Worm (Caenorhabditis elegans): ENCODE data around the gene sucg-1.

sucg-1 gene

DNA sequence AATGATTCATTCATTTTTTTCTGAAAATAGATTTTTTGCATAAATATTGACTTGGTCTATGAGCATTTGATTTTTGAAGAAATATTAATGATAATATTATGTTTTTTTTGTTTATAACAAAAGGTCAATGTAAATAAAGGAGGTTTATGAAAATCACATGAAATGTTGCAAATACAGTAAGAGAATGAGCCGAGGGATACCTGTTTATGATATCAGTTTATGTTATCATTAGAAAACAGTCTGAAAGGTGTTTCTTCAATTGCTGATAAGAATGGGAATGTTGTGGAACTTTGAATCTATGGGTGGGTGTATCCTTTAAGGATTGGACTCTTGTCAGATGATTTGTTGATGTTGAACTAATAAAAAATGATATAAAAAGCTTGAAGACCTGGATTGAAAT lies 5.5 kb downstream of the sucg-1 start:
- TF ChIP-seq mdl-1 (tag; optimal IDR thresholded peaks at IDR 0.05) (no peak), nhr-23 (tag; optimal IDR thresholded peaks at IDR 0.05) (no peak), unc-39 (tag; optimal IDR thresholded peaks at IDR 0.05) (no peak), R02D3.7 (tag; optimal IDR thresholded peaks at IDR 0.05) (no peak), ztf-4 (tag; optimal IDR thresholded peaks at IDR 0.05) (no peak), blmp-1 (tag; optimal IDR thresholded peaks at IDR 0.05; ENCODE audit: insufficient read depth) (no peak), peb-1 (tag; optimal IDR thresholded peaks at IDR 0.05) (no peak), sma-9 (GFP tag; optimal IDR thresholded peaks at IDR 0.05) (no peak), sma-9 (tag; optimal IDR thresholded peaks at IDR 0.05) (no peak), fos-1 (tag; optimal IDR thresholded peaks at IDR 0.05) (no peak), crh-2 (tag; optimal IDR thresholded peaks at IDR 0.05) (no peak), Y55F3AM.14 (GFP tag; optimal IDR thresholded peaks at IDR 0.05) (no peak)

DNA sequence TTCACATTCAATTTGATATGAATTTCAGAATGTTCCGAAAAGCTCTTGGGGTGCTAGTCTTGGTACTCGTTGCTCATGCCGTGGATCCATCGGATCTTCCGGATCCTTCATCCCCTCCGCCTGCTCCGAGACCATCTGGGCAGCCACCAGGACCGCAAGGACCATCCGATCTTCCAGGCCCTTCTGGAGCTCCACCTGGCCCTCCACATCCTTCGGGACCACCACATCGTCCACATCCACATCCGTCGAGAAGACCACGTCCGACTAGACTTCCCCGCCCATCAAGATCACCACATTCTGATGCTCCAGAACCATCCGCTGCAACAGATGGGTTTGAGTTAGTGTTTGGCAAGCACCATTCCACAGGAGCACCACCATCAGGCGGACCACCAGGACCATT lies 5.9 kb downstream of the sucg-1 start, which contains the start of gene clx-1:
TSS of gene clx-1 (plus strand) at position 30 of the 400 bp plus-strand sequence.
- TF ChIP-seq dmd-4 (tag; optimal IDR thresholded peaks at IDR 0.05), result no peak
- no peak for TF ChIP-seq aly-2 (tag; optimal IDR thresholded peaks at IDR 0.05)
- no peak for TF ChIP-seq nhr-129 (tag; optimal IDR thresholded peaks at IDR 0.05)
- TF ChIP-seq egl-27 (tag; optimal IDR thresholded peaks at IDR 0.05), result no peak
- no peak for TF ChIP-seq mab-5 (tag; optimal IDR thresholded peaks at IDR 0.05)
- TF ChIP-seq sma-9 (GFP tag; optimal IDR thresholded peaks at IDR 0.05), result no peak
- TF ChIP-seq sma-9 (tag; optimal IDR thresholded peaks at IDR 0.05), result no peak
- TF ChIP-seq unc-39 (tag; optimal IDR thresholded peaks at IDR 0.05), result no peak
- TF ChIP-seq ztf-4 (tag; optimal IDR thresholded peaks at IDR 0.05), result no peak
- TF ChIP-seq gmeb-1 (tag; optimal IDR thresholded peaks at IDR 0.05), result no peak
- TF ChIP-seq nhr-77 (tag; optimal IDR thresholded peaks at IDR 0.05), result no peak
- no peak for TF ChIP-seq sem-4 (tag; optimal IDR thresholded peaks at IDR 0.05)
- no peak for TF ChIP-seq Y55F3AM.14 (GFP tag; optimal IDR thresholded peaks at IDR 0.05)

DNA sequence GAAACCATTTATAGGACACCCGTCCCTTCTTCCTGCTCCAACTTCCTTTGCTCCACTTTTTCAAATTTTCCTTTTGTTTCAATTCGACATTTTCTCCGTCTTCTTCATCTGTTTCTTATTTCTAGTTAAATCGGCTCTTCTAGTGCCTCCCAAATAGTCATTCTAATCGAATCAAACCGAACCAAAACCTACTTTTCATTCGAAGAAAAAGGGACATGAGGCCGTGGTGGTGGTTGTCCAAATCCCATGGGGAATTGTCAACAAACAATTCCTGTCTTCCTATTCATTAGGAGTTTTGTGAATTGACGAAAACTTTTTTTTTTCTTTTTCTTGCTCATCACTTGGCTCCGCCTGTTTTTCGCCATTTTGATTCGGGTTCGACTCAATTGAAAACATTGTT lies 7.9 kb downstream of the sucg-1 start:
- TF ChIP-seq elt-3 (tag; optimal IDR thresholded peaks at IDR 0.05), result no peak
- TF ChIP-seq ceh-16 (tag; optimal IDR thresholded peaks at IDR 0.05), result no peak
- TF ChIP-seq nhr-237 (tag; optimal IDR thresholded peaks at IDR 0.05), result no peak
- no peak for TF ChIP-seq gmeb-1 (tag; optimal IDR thresholded peaks at IDR 0.05)
- TF ChIP-seq ztf-4 (tag; optimal IDR thresholded peaks at IDR 0.05), result no peak
- no peak for TF ChIP-seq nhr-129 (tag; optimal IDR thresholded peaks at IDR 0.05)
- TF ChIP-seq snpc-4 (tag; optimal IDR thresholded peaks at IDR 0.05), result no peak
- no peak for TF ChIP-seq unc-55 (GFP tag; optimal IDR thresholded peaks at IDR 0.05)
- no peak for TF ChIP-seq nhr-25 (tag; optimal IDR thresholded peaks at IDR 0.05)
- TF ChIP-seq nhr-23 (tag; optimal IDR thresholded peaks at IDR 0.05), result no peak
- no peak for TF ChIP-seq ztf-1 (GFP tag; conservative IDR thresholded peaks at IDR 0.05)
- no peak for TF ChIP-seq alr-1 (tag; optimal IDR thresholded peaks at IDR 0.05)
- TF ChIP-seq unc-62 (GFP tag; optimal IDR thresholded peaks at IDR 0.05), result no peak
- TF ChIP-seq crh-2 (tag; optimal IDR thresholded peaks at IDR 0.05), result no peak
- no peak for TF ChIP-seq sma-9 (GFP tag; optimal IDR thresholded peaks at IDR 0.05)
- TF ChIP-seq sma-9 (tag; optimal IDR thresholded peaks at IDR 0.05), result no peak
- no peak for TF ChIP-seq peb-1 (tag; optimal IDR thresholded peaks at IDR 0.05)
- TF ChIP-seq nhr-10 (tag; optimal IDR thresholded peaks at IDR 0.05), result no peak
- TF ChIP-seq ztf-11 (tag; optimal IDR thresholded peaks at IDR 0.05), result no peak
- TF ChIP-seq lin-39 (tag; optimal IDR thresholded peaks at IDR 0.05), result no peak

DNA sequence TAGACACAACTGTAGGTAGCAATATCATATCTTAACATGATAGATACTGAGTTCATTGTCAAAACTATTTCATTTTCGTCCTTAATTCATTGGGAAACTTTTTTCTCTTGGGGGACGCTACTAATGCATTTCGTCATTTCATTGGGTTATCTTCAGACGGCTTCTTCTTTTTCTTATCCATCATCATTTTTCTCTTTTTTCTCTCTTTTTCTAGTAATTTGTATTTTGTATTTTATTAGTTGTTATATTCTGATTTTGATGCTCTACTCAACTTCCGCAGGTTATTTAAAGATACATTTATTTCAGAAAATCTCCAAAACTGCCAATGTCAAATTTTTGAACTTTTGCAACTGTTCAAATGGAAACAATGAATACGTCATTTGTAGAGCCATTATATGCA lies 14.8 kb downstream of the sucg-1 start, which contains the start of gene npr-35:
TSS of gene npr-35 (plus strand) at position 301 of the 400 bp plus-strand sequence.
- TF ChIP-seq sma-9 (GFP tag; optimal IDR thresholded peaks at IDR 0.05) (no peak), sma-9 (tag; optimal IDR thresholded peaks at IDR 0.05) (no peak), mbf-1 (tag; optimal IDR thresholded peaks at IDR 0.05) (no peak), nhr-129 (tag; optimal IDR thresholded peaks at IDR 0.05) (no peak), fos-1 (tag; optimal IDR thresholded peaks at IDR 0.05) (no peak), sem-4 (tag; optimal IDR thresholded peaks at IDR 0.05) (no peak), snpc-4 (tag; optimal IDR thresholded peaks at IDR 0.05) (no peak), ZK546.5 (tag; optimal IDR thresholded peaks at IDR 0.05) (no peak), nhr-10 (tag; optimal IDR thresholded peaks at IDR 0.05) (no peak), ztf-1 (GFP tag; conservative IDR thresholded peaks at IDR 0.05) (no peak), nhr-11 (tag; optimal IDR thresholded peaks at IDR 0.05) (no peak), elt-1 (tag; optimal IDR thresholded peaks at IDR 0.05) (no peak), nhr-12 (tag; optimal IDR thresholded peaks at IDR 0.05) (no peak), nhr-6 (tag; optimal IDR thresholded peaks at IDR 0.05) (no peak), crh-2 (tag; optimal IDR thresholded peaks at IDR 0.05) (no peak), unc-39 (tag; optimal IDR thresholded peaks at IDR 0.05) (no peak), ztf-4 (tag; optimal IDR thresholded peaks at IDR 0.05) (no peak), ceh-16 (tag; optimal IDR thresholded peaks at IDR 0.05) (no peak)

Data from whole organism, L2 larva.